Fruit fly (Drosophila melanogaster) whole organism, embryonic: ENCODE results near the gene CG4133.
A peak's percentile ranks its signal among the peaks of the same experiment; 100 is the strongest.

Experiments
- Blimp-1 ChIP-seq: fragments of 200-800 bp; sonication (Bioruptor generic); optimal IDR thresholded peaks from 3 replicates; lab custom pipeline; 2018; ENCODE audit warnings: missing biosample characterization, missing genetic modification characterization, mild to moderate bottlenecking, moderate library complexity, missing genetic modification reagents
- CG10209 ChIP-seq: fragments of 200-800 bp; sonication (Bioruptor generic); optimal IDR thresholded peaks from 3 replicates; lab custom pipeline; 2017; ENCODE audit warnings: missing biosample characterization, mild to moderate bottlenecking, missing genetic modification characterization, missing genetic modification reagents
- CG10274 ChIP-seq: fragments of 200-800 bp; sonication (Bioruptor generic); optimal IDR thresholded peaks from 3 replicates; lab custom pipeline; 2017; ENCODE audit warnings: missing biosample characterization, mild to moderate bottlenecking, missing genetic modification characterization
- CG10431 ChIP-seq: fragments of 200-800 bp; sonication (Bioruptor generic); optimal IDR thresholded peaks from 3 replicates; lab custom pipeline; 2018; ENCODE audit warnings: missing biosample characterization, mild to moderate bottlenecking, missing genetic modification characterization
- CG10654 ChIP-seq: fragments of 200-800 bp; sonication (Bioruptor generic); optimal IDR thresholded peaks from 2 replicates; lab custom pipeline; 2016; ENCODE audit warnings: missing biosample characterization, missing genetic modification characterization
- CG14050 ChIP-seq: fragments of 200-800 bp; sonication (Bioruptor generic); IDR thresholded peaks from 3 replicates; pipeline ENCODE4 v1.3.6; 2022; ENCODE audit warnings: missing biosample characterization, missing genetic modification characterization
- CG17568 ChIP-seq: fragments of 200-800 bp; sonication (Bioruptor generic); optimal IDR thresholded peaks from 2 replicates; lab custom pipeline; 2018; ENCODE audit warnings: missing biosample characterization, mild to moderate bottlenecking, missing genetic modification characterization, moderate library complexity
- CG17802 ChIP-seq: fragments of 200-800 bp; sonication (Bioruptor generic); optimal IDR thresholded peaks from 2 replicates; lab custom pipeline; 2018; ENCODE audit warnings: missing biosample characterization, mild to moderate bottlenecking, missing genetic modification characterization, moderate library complexity
- CG2120 ChIP-seq: fragments of 200-800 bp; sonication (Bioruptor generic); optimal IDR thresholded peaks from 3 replicates; lab custom pipeline; 2016; ENCODE audit warnings: missing biosample characterization, missing genetic modification characterization
- CG2889 ChIP-seq: fragments of 200-800 bp; sonication (Bioruptor generic); IDR thresholded peaks from 3 replicates; pipeline ENCODE4 v1.3.6; 2022; ENCODE audit warnings: missing biosample characterization, missing genetic modification characterization
- CG32532 ChIP-seq: fragments of 200-800 bp; sonication (Bioruptor generic); IDR thresholded peaks from 2 replicates; pipeline ENCODE4 v1.3.6; 2022; ENCODE audit warnings: missing biosample characterization, missing genetic modification characterization
- CG32772 ChIP-seq: fragments of 200-800 bp; sonication (Bioruptor generic); IDR thresholded peaks from 2 replicates; pipeline ENCODE4 v1.3.6; 2022; ENCODE audit warnings: missing biosample characterization, missing genetic modification characterization
- CG34422 ChIP-seq: fragments of 200-800 bp; sonication (Bioruptor generic); IDR thresholded peaks from 3 replicates; pipeline ENCODE4 v1.3.6; 2022; ENCODE audit warnings: missing biosample characterization, missing genetic modification characterization
- CG4360 ChIP-seq: fragments of 200-800 bp; sonication (Bioruptor generic); IDR thresholded peaks from 2 replicates; pipeline ENCODE4 v1.3.6; 2022; ENCODE audit warnings: missing biosample characterization, missing genetic modification characterization
- CG43689 ChIP-seq: fragments of 200-800 bp; sonication (Bioruptor generic); IDR thresholded peaks from 2 replicates; pipeline ENCODE4 v1.3.6; 2022; ENCODE audit warnings: missing biosample characterization, missing genetic modification characterization
- CG4707 ChIP-seq: fragments of 200-800 bp; sonication (Bioruptor generic); optimal IDR thresholded peaks from 2 replicates; lab custom pipeline; 2018; ENCODE audit warnings: missing biosample characterization, mild to moderate bottlenecking, missing genetic modification characterization, moderate library complexity
- CG5180 ChIP-seq: fragments of 200-800 bp; sonication (Bioruptor generic); optimal IDR thresholded peaks from 3 replicates; lab custom pipeline; 2017; ENCODE audit warnings: missing biosample characterization, missing genetic modification characterization, mild to moderate bottlenecking, moderate library complexity, missing genetic modification reagents
- CG6654 ChIP-seq: fragments of 200-800 bp; sonication (Bioruptor generic); optimal IDR thresholded peaks from 2 replicates; lab custom pipeline; 2017; ENCODE audit warnings: missing biosample characterization, mild to moderate bottlenecking, missing genetic modification characterization
- CG6683 ChIP-seq: fragments of 200-800 bp; sonication (Bioruptor generic); optimal IDR thresholded peaks from 2 replicates; lab custom pipeline; 2017; ENCODE audit warnings: missing biosample characterization, mild to moderate bottlenecking, missing genetic modification characterization, missing genetic modification reagents
- CG7271 ChIP-seq: fragments of 200-800 bp; sonication (Bioruptor generic); optimal IDR thresholded peaks from 2 replicates; lab custom pipeline; 2018; ENCODE audit warnings: missing biosample characterization, mild to moderate bottlenecking, missing genetic modification characterization, moderate library complexity
- CG8388 ChIP-seq: fragments of 200-800 bp; sonication (Bioruptor generic); optimal IDR thresholded peaks from 2 replicates; lab custom pipeline; 2019; ENCODE audit warnings: missing biosample characterization, mild to moderate bottlenecking, missing genetic modification characterization, moderate library complexity
- CG9215 ChIP-seq: fragments of 200-800 bp; sonication (Bioruptor generic); IDR thresholded peaks from 2 replicates; pipeline ENCODE4 v1.3.6; 2022; ENCODE audit warnings: missing biosample characterization, missing genetic modification characterization
- Camta ChIP-seq: fragments of 200-800 bp; sonication (Bioruptor generic); optimal IDR thresholded peaks from 2 replicates; lab custom pipeline; 2016; ENCODE audit warnings: missing biosample characterization, missing genetic modification characterization
- Doc3 ChIP-seq: fragments of 200-800 bp; sonication (Bioruptor generic); IDR thresholded peaks from 3 replicates; pipeline ENCODE4 v1.3.6; 2022; ENCODE audit warnings: missing biosample characterization, missing genetic modification characterization; ENCODE audit not compliant: partially characterized antibody
- Fer3 ChIP-seq: fragments of 200-800 bp; sonication (Bioruptor generic); optimal IDR thresholded peaks from 2 replicates; lab custom pipeline; 2018; ENCODE audit warnings: missing biosample characterization, mild to moderate bottlenecking, missing genetic modification characterization, moderate library complexity
- Gsc ChIP-seq: fragments of 200-800 bp; sonication (Bioruptor generic); IDR thresholded peaks from 2 replicates; pipeline ENCODE4 v1.3.6; 2022; ENCODE audit warnings: missing biosample characterization, missing genetic modification characterization
- HHEX ChIP-seq: fragments of 200-800 bp; sonication (Bioruptor generic); optimal IDR thresholded peaks from 3 replicates; lab custom pipeline; 2017; ENCODE audit warnings: missing biosample characterization, mild to moderate bottlenecking, missing genetic modification characterization, missing genetic modification reagents
- HLH3B ChIP-seq: fragments of 200-800 bp; sonication (Bioruptor generic); IDR thresholded peaks from 2 replicates; pipeline ENCODE4 v1.3.6; 2022; ENCODE audit warnings: missing biosample characterization, missing genetic modification characterization
- Hand ChIP-seq: fragments of 200-800 bp; sonication (Bioruptor generic); optimal IDR thresholded peaks from 2 replicates; lab custom pipeline; 2017; ENCODE audit warnings: mild to moderate bottlenecking, missing biosample characterization, missing genetic modification reagents, missing genetic modification characterization
- Hr3 ChIP-seq: fragments of 200-800 bp; sonication (Bioruptor generic); optimal IDR thresholded peaks from 3 replicates; lab custom pipeline; 2016; ENCODE audit warnings: missing biosample characterization, missing genetic modification characterization
- Hr39 ChIP-seq: fragments of >200 bp; optimal IDR thresholded peaks from 2 replicates; lab custom pipeline; 2017
- Hr78 ChIP-seq, 2 experiments: fragments of 200-800 bp in 1 of 2; fragments of >200 bp in 1 of 2; sonication (Bioruptor generic) in 1 of 2; optimal IDR thresholded peaks; 2 replicates each; lab custom pipeline; 2017 to 2019; ENCODE audit warnings: missing biosample characterization in 2 of 2, missing genetic modification characterization in 2 of 2, mild to moderate bottlenecking in 1 of 2, moderate library complexity in 1 of 2
- Lpt ChIP-seq: fragments of >200 bp; optimal IDR thresholded peaks from 2 replicates; lab custom pipeline; 2018; ENCODE audit warnings: missing biosample characterization, missing genetic modification characterization
- MBD-R2 ChIP-seq: fragments of 200-800 bp; sonication (Bioruptor generic); IDR thresholded peaks from 2 replicates; pipeline ENCODE4 v1.3.6; 2022; ENCODE audit warnings: missing biosample characterization, missing genetic modification characterization
- MTF-1 ChIP-seq: fragments of 200-800 bp; sonication (Bioruptor generic); optimal IDR thresholded peaks from 2 replicates; lab custom pipeline; 2018; ENCODE audit warnings: missing biosample characterization, mild to moderate bottlenecking, missing genetic modification characterization, borderline replicate concordance
- Oli ChIP-seq: fragments of 200-800 bp; sonication (Bioruptor generic); optimal IDR thresholded peaks from 2 replicates; lab custom pipeline; 2018; ENCODE audit warnings: missing biosample characterization, mild to moderate bottlenecking, missing genetic modification characterization, moderate library complexity
- Opbp ChIP-seq: fragments of 200-800 bp; sonication (Bioruptor generic); IDR thresholded peaks from 3 replicates; pipeline ENCODE4 v1.3.6; 2022; ENCODE audit warnings: missing biosample characterization, missing genetic modification characterization; ENCODE audit not compliant: partially characterized antibody
- Sox100B ChIP-seq: fragments of 200-800 bp; sonication (Bioruptor generic); optimal IDR thresholded peaks from 3 replicates; lab custom pipeline; 2018; ENCODE audit warnings: missing biosample characterization, mild to moderate bottlenecking, missing genetic modification characterization
- Spps ChIP-seq: fragments of 200-800 bp; sonication (Bioruptor generic); optimal IDR thresholded peaks from 2 replicates; lab custom pipeline; 2018; ENCODE audit warnings: missing biosample characterization, mild to moderate bottlenecking, missing genetic modification characterization
- bcd ChIP-seq: fragments of 200-800 bp; sonication (Bioruptor generic); optimal IDR thresholded peaks from 2 replicates; lab custom pipeline; 2017; ENCODE audit warnings: missing biosample characterization, mild to moderate bottlenecking, missing genetic modification characterization
- cato ChIP-seq: fragments of 200-800 bp; sonication (Bioruptor generic); optimal IDR thresholded peaks from 2 replicates; lab custom pipeline; 2016; ENCODE audit warnings: missing biosample characterization, missing genetic modification characterization, borderline replicate concordance
- chif ChIP-seq, 2 experiments: fragments of 200-800 bp; sonication (Bioruptor generic); optimal IDR thresholded peaks; 3 replicates each; lab custom pipeline; 2016; ENCODE audit warnings: missing biosample characterization in 2 of 2, missing genetic modification characterization in 2 of 2
- ftz-f1 ChIP-seq: fragments of 200-800 bp; sonication (Bioruptor generic); optimal IDR thresholded peaks from 2 replicates; lab custom pipeline; 2016; ENCODE audit warnings: missing biosample characterization, missing genetic modification characterization
- grn ChIP-seq: fragments of 200-800 bp; sonication (Bioruptor generic); optimal IDR thresholded peaks from 3 replicates; lab custom pipeline; 2017; ENCODE audit warnings: missing biosample characterization, missing genetic modification characterization
- gt ChIP-seq: fragments of 200-800 bp; sonication (Bioruptor generic); IDR thresholded peaks from 2 replicates; pipeline ENCODE4 v1.3.6; 2022; ENCODE audit warnings: missing biosample characterization, missing genetic modification characterization
- nmo ChIP-seq: fragments of 200-800 bp; sonication (Bioruptor generic); optimal IDR thresholded peaks from 2 replicates; lab custom pipeline; 2018; ENCODE audit warnings: missing biosample characterization, mild to moderate bottlenecking, missing genetic modification characterization, moderate library complexity
- seq ChIP-seq: fragments of 200-800 bp; sonication (Bioruptor generic); IDR thresholded peaks from 2 replicates; pipeline ENCODE4 v1.3.6; 2022; ENCODE audit warnings: missing biosample characterization, missing genetic modification characterization
- sug ChIP-seq: fragments of 200-800 bp; optimal IDR thresholded peaks from 2 replicates; lab custom pipeline; 2019; ENCODE audit warnings: missing biosample characterization, mild to moderate bottlenecking, missing genetic modification characterization, moderate library complexity
- trh ChIP-seq: fragments of 200-800 bp; sonication (Bioruptor generic); optimal IDR thresholded peaks from 2 replicates; lab custom pipeline; 2016; ENCODE audit warnings: missing biosample characterization, missing genetic modification characterization
- wek ChIP-seq: fragments of 200-800 bp; sonication (Bioruptor generic); optimal IDR thresholded peaks from 3 replicates; lab custom pipeline; 2018; ENCODE audit warnings: missing biosample characterization, mild to moderate bottlenecking, missing genetic modification characterization, moderate library complexity

The CG4133 gene

dm6 chr2L:485825-486240 lies 30.5 kb downstream of the CG4133 start (continued):
- TF ChIP-seq MTF-1 (GFP tag; lab: Kevin White, UChicago) (peak; percentile 97), Opbp (GFP tag; lab: Robert Waterston, UW) (no peak), Sox100B (GFP tag; lab: Kevin White, UChicago) (peak; percentile 92), CG2120 (peak; percentile 83), CG8388 (GFP tag; lab: Kevin White, UChicago) (peak; percentile 38), Hr3 (GFP tag; lab: Kevin White, UChicago) (peak; percentile 61), Oli (tag; lab: Kevin White, UChicago) (peak; percentile 58), CG10431 (GFP tag; lab: Kevin White, UChicago) (peak; percentile 93), CG32772 (GFP tag; lab: Robert Waterston, UW) (peak; percentile 56), wek (GFP tag; lab: Kevin White, UChicago) (peak; percentile 97), HHEX (GFP tag; lab: Kevin White, UChicago) (peak; percentile 93), Camta (GFP tag; lab: Kevin White, UChicago) (peak; percentile 90), gt (GFP tag; lab: Robert Waterston, UW) (peak; percentile 59), CG7271 (tag; lab: Kevin White, UChicago) (peak; percentile 64), Gsc (no peak), CG2889 (GFP tag; lab: Robert Waterston, UW) (0 out of 3 replicates have a peak, but pooled peaks have one; percentile 67), sug (tag; lab: Kevin White, UChicago) (peak; percentile 91), CG10274 (GFP tag; lab: Kevin White, UChicago) (peak; percentile 77), CG17802 (tag; lab: Kevin White, UChicago) (peak; percentile 62), Doc3 (no peak), Hr39 (lab: Kevin White, UChicago) (no peak), ftz-f1 (GFP tag; lab: Kevin White, UChicago) (peak; percentile 82), CG4707 (peak; percentile 95), CG43689 (GFP tag; lab: Robert Waterston, UW) (peak; percentile 80), MBD-R2 (peak; percentile 54; the same call in 1 of the 2 replicates), chif (GFP tag; optimal IDR thresholded peaks at IDR 0.05; lab: Kevin White, UChicago) (peak; percentile 74 to 92), Hr78 (GFP tag; optimal IDR thresholded peaks at IDR 0.05; lab: Kevin White, UChicago) (peak in 1 of 2 experiments; percentile 83), seq (GFP tag; lab: Robert Waterston, UW) (peak; percentile 90), CG10654 (GFP tag; lab: Kevin White, UChicago) (peak; percentile 91), CG17568 (GFP tag; lab: Kevin White, UChicago) (peak; percentile 96), CG14050 (GFP tag; lab: Robert Waterston, UW) (peak; percentile 80), Spps (tag; lab: Kevin White, UChicago) (peak; percentile 69), cato (peak; percentile 82), CG9215 (GFP tag; lab: Robert Waterston, UW) (peak; percentile 45; the same call in 1 of the 2 replicates), CG4360 (GFP tag; lab: Robert Waterston, UW) (peak; percentile 75), Hand (GFP tag; lab: Kevin White, UChicago) (peak; percentile 76), CG6683 (GFP tag; lab: Kevin White, UChicago) (peak; percentile 87), CG6654 (GFP tag; lab: Kevin White, UChicago) (peak; percentile 56), Blimp-1 (peak; percentile 80), Fer3 (peak; percentile 81), CG10209 (GFP tag; lab: Kevin White, UChicago) (peak; percentile 94), bcd (GFP tag; lab: Kevin White, UChicago) (peak; percentile 86), nmo (peak; percentile 26), HLH3B (GFP tag; lab: Robert Waterston, UW) (peak; percentile 89), grn (peak; percentile 96), CG5180 (GFP tag; lab: Kevin White, UChicago) (peak; percentile 88), Lpt (GFP tag; lab: Kevin White, UChicago) (no peak), trh (GFP tag; lab: Kevin White, UChicago) (peak; percentile 92), CG34422 (GFP tag; lab: Robert Waterston, UW) (peak; percentile 69; the same call in 1 of the 3 replicates), CG32532 (GFP tag; lab: Robert Waterston, UW) (peak; percentile 59; the same call in 1 of the 2 replicates)
